Fruit fly (Drosophila melanogaster) whole organism, embryonic: ENCODE data around the gene CG34295.
A peak's percentile ranks its signal among the peaks of the same experiment; 100 is the strongest.

Experiments
- Aef1 ChIP-seq: fragments of 200-800 bp; sonication (Bioruptor generic); IDR thresholded peaks from 3 replicates; pipeline ENCODE4 v1.3.6; 2022; ENCODE audit warnings: missing biosample characterization, missing genetic modification characterization
- Bdp1 ChIP-seq: fragments of 200-800 bp; sonication (Bioruptor generic); optimal IDR thresholded peaks from 3 replicates; lab custom pipeline; 2016; ENCODE audit warnings: missing biosample characterization, missing genetic modification characterization
- CG10431 ChIP-seq: fragments of 200-800 bp; sonication (Bioruptor generic); optimal IDR thresholded peaks from 3 replicates; lab custom pipeline; 2018; ENCODE audit warnings: missing biosample characterization, mild to moderate bottlenecking, missing genetic modification characterization
- CG11247 ChIP-seq: fragments of 200-800 bp; sonication (Bioruptor generic); IDR thresholded peaks from 2 replicates; pipeline ENCODE4 v1.3.6; 2022; ENCODE audit warnings: missing biosample characterization, missing genetic modification characterization
- CG13123 ChIP-seq: fragments of 200-800 bp; sonication (Bioruptor generic); optimal IDR thresholded peaks from 2 replicates; lab custom pipeline; 2016; ENCODE audit warnings: missing biosample characterization, missing genetic modification characterization
- CG15601 ChIP-seq: fragments of 200-800 bp; sonication (Bioruptor generic); optimal IDR thresholded peaks from 3 replicates; lab custom pipeline; 2019; ENCODE audit warnings: missing biosample characterization, mild to moderate bottlenecking, missing genetic modification characterization, moderate library complexity
- CG16815 ChIP-seq: fragments of 200-800 bp; sonication (Bioruptor generic); optimal IDR thresholded peaks from 3 replicates; lab custom pipeline; 2017; ENCODE audit warnings: missing biosample characterization, mild to moderate bottlenecking, missing genetic modification characterization
- CG17568 ChIP-seq: fragments of 200-800 bp; sonication (Bioruptor generic); optimal IDR thresholded peaks from 2 replicates; lab custom pipeline; 2018; ENCODE audit warnings: missing biosample characterization, mild to moderate bottlenecking, missing genetic modification characterization, moderate library complexity
- CG2202 ChIP-seq: fragments of 200-800 bp; sonication (Bioruptor generic); optimal IDR thresholded peaks from 2 replicates; lab custom pipeline; 2018; ENCODE audit warnings: missing biosample characterization, mild to moderate bottlenecking, missing genetic modification characterization
- CG34376 ChIP-seq: fragments of 200-800 bp; sonication (Bioruptor generic); optimal IDR thresholded peaks from 2 replicates; lab custom pipeline; 2018; ENCODE audit warnings: missing biosample characterization, mild to moderate bottlenecking, missing genetic modification characterization
- CG3995 ChIP-seq: fragments of 200-800 bp; sonication (Bioruptor generic); optimal IDR thresholded peaks from 3 replicates; lab custom pipeline; 2016; ENCODE audit warnings: missing biosample characterization, missing genetic modification characterization
- CG4328 ChIP-seq: fragments of 200-800 bp; sonication (Bioruptor generic); optimal IDR thresholded peaks from 3 replicates; lab custom pipeline; 2017; ENCODE audit warnings: missing biosample characterization, missing genetic modification reagents, missing genetic modification characterization
- CG4617 ChIP-seq: fragments of 200-800 bp; sonication (Bioruptor generic); optimal IDR thresholded peaks from 3 replicates; lab custom pipeline; 2016; ENCODE audit warnings: missing biosample characterization, missing genetic modification characterization, borderline replicate concordance
- CG4707 ChIP-seq: fragments of 200-800 bp; sonication (Bioruptor generic); optimal IDR thresholded peaks from 2 replicates; lab custom pipeline; 2018; ENCODE audit warnings: missing biosample characterization, mild to moderate bottlenecking, missing genetic modification characterization, moderate library complexity
- CG6854 ChIP-seq: fragments of 200-800 bp; sonication (Bioruptor generic); optimal IDR thresholded peaks from 3 replicates; lab custom pipeline; 2017; ENCODE audit warnings: missing biosample characterization, mild to moderate bottlenecking, missing genetic modification characterization
- CG7839 ChIP-seq: fragments of 200-800 bp; sonication (Bioruptor generic); optimal IDR thresholded peaks from 3 replicates; lab custom pipeline; 2018; ENCODE audit warnings: missing biosample characterization, mild to moderate bottlenecking, missing genetic modification characterization, moderate library complexity
- CG8290 ChIP-seq, 3 experiments: fragments of 200-800 bp; sonication (Bioruptor generic); optimal IDR thresholded peaks; 2 replicates each; lab custom pipeline; 2016 to 2019; ENCODE audit warnings: missing biosample characterization in 3 of 3, missing genetic modification characterization in 3 of 3, mild to moderate bottlenecking in 2 of 3, moderate library complexity in 1 of 3
- CHES-1-like ChIP-seq: fragments of 200-800 bp; sonication (Bioruptor generic); optimal IDR thresholded peaks from 2 replicates; lab custom pipeline; 2016; ENCODE audit warnings: missing biosample characterization, missing genetic modification characterization
- Dp ChIP-seq: fragments of 200-800 bp; sonication (Bioruptor generic); optimal IDR thresholded peaks from 2 replicates; lab custom pipeline; 2018; ENCODE audit warnings: missing biosample characterization, mild to moderate bottlenecking, missing genetic modification characterization, moderate library complexity
- Drgx ChIP-seq: fragments of 200-800 bp; sonication (Bioruptor generic); IDR thresholded peaks from 2 replicates; pipeline ENCODE4 v1.3.6; 2022; ENCODE audit warnings: missing biosample characterization, missing genetic modification characterization
- ERR ChIP-seq: fragments of 200-800 bp; sonication (Bioruptor generic); optimal IDR thresholded peaks from 2 replicates; lab custom pipeline; 2016; ENCODE audit warnings: missing biosample characterization, missing genetic modification characterization
- Eip74EF ChIP-seq, 2 experiments: fragments of 200-800 bp in 1 of 2; fragments of >200 bp in 1 of 2; sonication (Bioruptor generic) in 1 of 2; optimal IDR thresholded peaks; 2 replicates each; lab custom pipeline; 2017 to 2019; ENCODE audit warnings: missing biosample characterization in 2 of 2, missing genetic modification characterization in 2 of 2, mild to moderate bottlenecking in 1 of 2, moderate library complexity in 1 of 2
- Ets97D ChIP-seq: fragments of 200-800 bp; sonication (Bioruptor generic); optimal IDR thresholded peaks from 3 replicates; lab custom pipeline; 2016; ENCODE audit warnings: missing biosample characterization, missing genetic modification characterization
- Fer1 ChIP-seq: fragments of 200-800 bp; sonication (Bioruptor generic); optimal IDR thresholded peaks from 2 replicates; lab custom pipeline; 2017; ENCODE audit warnings: missing biosample characterization, mild to moderate bottlenecking, missing genetic modification characterization
- HHEX ChIP-seq: fragments of 200-800 bp; sonication (Bioruptor generic); optimal IDR thresholded peaks from 3 replicates; lab custom pipeline; 2017; ENCODE audit warnings: missing biosample characterization, mild to moderate bottlenecking, missing genetic modification characterization, missing genetic modification reagents
- HLH3B ChIP-seq: fragments of 200-800 bp; sonication (Bioruptor generic); IDR thresholded peaks from 2 replicates; pipeline ENCODE4 v1.3.6; 2022; ENCODE audit warnings: missing biosample characterization, missing genetic modification characterization
- HLHmδ ChIP-seq: fragments of 200-800 bp; sonication (Bioruptor generic); optimal IDR thresholded peaks from 2 replicates; lab custom pipeline; 2018; ENCODE audit warnings: missing biosample characterization, mild to moderate bottlenecking, missing genetic modification characterization, moderate library complexity
- HmgD ChIP-seq: fragments of 200-800 bp; sonication (Bioruptor generic); optimal IDR thresholded peaks from 3 replicates; lab custom pipeline; 2016; ENCODE audit warnings: missing biosample characterization, missing genetic modification characterization
- NC2α ChIP-seq: fragments of 200-800 bp; sonication (Bioruptor generic); optimal IDR thresholded peaks from 2 replicates; lab custom pipeline; 2016; ENCODE audit warnings: missing biosample characterization, missing genetic modification characterization
- NFAT ChIP-seq: fragments of 200-800 bp; sonication (Bioruptor generic); IDR thresholded peaks from 2 replicates; pipeline ENCODE4 v1.3.6; 2022; ENCODE audit warnings: missing biosample characterization, missing genetic modification characterization
- Sox102F ChIP-seq: fragments of 200-800 bp; sonication (Bioruptor generic); optimal IDR thresholded peaks from 2 replicates; lab custom pipeline; 2018; ENCODE audit warnings: missing biosample characterization, mild to moderate bottlenecking, missing genetic modification characterization, moderate library complexity
- abd-A ChIP-seq: fragments of 200-800 bp; sonication (Bioruptor generic); optimal IDR thresholded peaks from 3 replicates; lab custom pipeline; 2019; ENCODE audit warnings: missing biosample characterization, mild to moderate bottlenecking, missing genetic modification characterization, moderate library complexity
- cato ChIP-seq: fragments of 200-800 bp; sonication (Bioruptor generic); optimal IDR thresholded peaks from 2 replicates; lab custom pipeline; 2016; ENCODE audit warnings: missing biosample characterization, missing genetic modification characterization, borderline replicate concordance
- cg ChIP-seq: fragments of 200-800 bp; sonication (Bioruptor generic); optimal IDR thresholded peaks from 3 replicates; lab custom pipeline; 2019; ENCODE audit warnings: missing biosample characterization, mild to moderate bottlenecking, missing genetic modification characterization, moderate library complexity
- cwo ChIP-seq: fragments of 200-800 bp; sonication (Bioruptor generic); optimal IDR thresholded peaks from 3 replicates; lab custom pipeline; 2017; ENCODE audit warnings: missing biosample characterization, missing genetic modification characterization, mild to moderate bottlenecking, moderate library complexity, missing genetic modification reagents
- da ChIP-seq: fragments of 200-800 bp; sonication (Bioruptor generic); optimal IDR thresholded peaks from 2 replicates; lab custom pipeline; 2016; ENCODE audit warnings: missing biosample characterization, missing genetic modification characterization
- dm ChIP-seq: fragments of 200-800 bp; sonication (Bioruptor generic); optimal IDR thresholded peaks from 3 replicates; lab custom pipeline; 2016; ENCODE audit warnings: missing biosample characterization, missing genetic modification characterization
- dysf ChIP-seq: fragments of 200-800 bp; sonication (Bioruptor generic); IDR thresholded peaks from 3 replicates; pipeline ENCODE4 v1.3.6; 2022; ENCODE audit warnings: missing biosample characterization, missing genetic modification characterization
- esg ChIP-seq: fragments of 200-800 bp; sonication (Bioruptor generic); conservative IDR thresholded peaks from 2 replicates; pipeline ENCODE4 v1.3.6; 2022; ENCODE audit warnings: missing biosample characterization, missing genetic modification characterization
- ewg ChIP-seq: fragments of 200-800 bp; sonication (Bioruptor generic); optimal IDR thresholded peaks from 3 replicates; lab custom pipeline; 2017; ENCODE audit warnings: mild to moderate bottlenecking, missing biosample characterization, missing genetic modification reagents, missing genetic modification characterization
- gcm ChIP-seq: fragments of 200-800 bp; sonication (Bioruptor generic); optimal IDR thresholded peaks from 2 replicates; lab custom pipeline; 2019; ENCODE audit warnings: missing biosample characterization, mild to moderate bottlenecking, missing genetic modification characterization, moderate library complexity
- kay ChIP-seq: fragments of 200-800 bp; sonication (Bioruptor generic); optimal IDR thresholded peaks from 2 replicates; lab custom pipeline; 2016; ENCODE audit warnings: missing biosample characterization, missing genetic modification characterization
- lab ChIP-seq: fragments of 200-800 bp; sonication (Bioruptor generic); optimal IDR thresholded peaks from 3 replicates; lab custom pipeline; 2017; ENCODE audit warnings: missing biosample characterization, missing genetic modification characterization, mild to moderate bottlenecking, moderate library complexity, missing genetic modification reagents
- lmd ChIP-seq: fragments of 200-800 bp; sonication (Bioruptor generic); IDR thresholded peaks from 2 replicates; pipeline ENCODE4 v1.3.6; 2022; ENCODE audit warnings: missing biosample characterization, missing genetic modification characterization
- sd ChIP-seq: fragments of 200-800 bp; sonication (Bioruptor generic); optimal IDR thresholded peaks from 3 replicates; lab custom pipeline; 2018; ENCODE audit warnings: missing biosample characterization, mild to moderate bottlenecking, missing genetic modification characterization, moderate library complexity
- ssp ChIP-seq: fragments of 200-800 bp; sonication (Bioruptor generic); IDR thresholded peaks from 2 replicates; pipeline ENCODE4 v1.3.6; 2022; ENCODE audit warnings: missing biosample characterization, missing genetic modification characterization
- stc ChIP-seq: fragments of 200-800 bp; sonication (Bioruptor generic); IDR thresholded peaks from 2 replicates; pipeline ENCODE4 v1.3.6; 2022; ENCODE audit warnings: missing biosample characterization, missing genetic modification characterization
- sug ChIP-seq: fragments of 200-800 bp; optimal IDR thresholded peaks from 2 replicates; lab custom pipeline; 2019; ENCODE audit warnings: missing biosample characterization, mild to moderate bottlenecking, missing genetic modification characterization, moderate library complexity
- zen2 ChIP-seq: fragments of 200-800 bp; sonication (Bioruptor generic); IDR thresholded peaks from 3 replicates; pipeline ENCODE4 v1.3.6; 2022; ENCODE audit warnings: missing biosample characterization, missing genetic modification characterization; ENCODE audit not compliant: partially characterized antibody
- zfh1 ChIP-seq: fragments of 200-800 bp; sonication (Bioruptor generic); IDR thresholded peaks from 3 replicates; pipeline ENCODE4 v1.3.6; 2022; ENCODE audit warnings: missing biosample characterization, missing genetic modification characterization

CG34295 gene

dm6 chr3R:28830746-28831145 is 41.3 kb downstream of the CG34295 start (continued):
- TF ChIP-seq Eip74EF (GFP tag; optimal IDR thresholded peaks at IDR 0.05; lab: Kevin White, UChicago) (no peak), HLHmδ (GFP tag; lab: Kevin White, UChicago) (no peak), stc (GFP tag; lab: Robert Waterston, UW) (no peak), Ets97D (GFP tag; lab: Kevin White, UChicago) (no peak), CG11247 (no peak), Dp (GFP tag; lab: Kevin White, UChicago) (no peak), sd (tag; lab: Kevin White, UChicago) (no peak), abd-A (tag; lab: Kevin White, UChicago) (no peak), cwo (no peak), gcm (GFP tag; lab: Kevin White, UChicago) (no peak), ERR (GFP tag; lab: Kevin White, UChicago) (no peak), CG4617 (GFP tag; lab: Kevin White, UChicago) (no peak), dm (GFP tag; lab: Kevin White, UChicago) (no peak), da (GFP tag; lab: Kevin White, UChicago) (no peak), Sox102F (GFP tag; lab: Kevin White, UChicago) (peak; percentile 43), lmd (GFP tag; lab: Robert Waterston, UW) (no peak), Aef1 (GFP tag; lab: Robert Waterston, UW) (no peak), sug (tag; lab: Kevin White, UChicago) (no peak), CG4707 (GFP tag; lab: Kevin White, UChicago) (no peak), CG6854 (GFP tag; lab: Kevin White, UChicago) (no peak), CG16815 (GFP tag; lab: Kevin White, UChicago) (no peak), CG17568 (GFP tag; lab: Kevin White, UChicago) (no peak), CG34376 (no peak), NC2α (GFP tag; lab: Kevin White, UChicago) (no peak), Drgx (GFP tag; lab: Robert Waterston, UW) (no peak), CHES-1-like (GFP tag; lab: Kevin White, UChicago) (no peak), esg (no peak), CG10431 (GFP tag; lab: Kevin White, UChicago) (no peak)

- no peak for TF ChIP-seq ewg
- TF ChIP-seq HmgD (GFP tag; lab: Kevin White, UChicago): peak; percentile 21
- no peak for TF ChIP-seq CG7839
- TF ChIP-seq Fer1 (GFP tag; lab: Kevin White, UChicago): peak; percentile 28
- TF ChIP-seq CG3995 (GFP tag; lab: Kevin White, UChicago): no peak
- no peak for TF ChIP-seq Bdp1 (GFP tag; lab: Kevin White, UChicago)
- TF ChIP-seq CG8290 (GFP tag; optimal IDR thresholded peaks at IDR 0.05; lab: Kevin White, UChicago): no peak
- peak in 1 of 2 experiments; percentile 49 for TF ChIP-seq CG8290 (tag; optimal IDR thresholded peaks at IDR 0.05; lab: Kevin White, UChicago)
- TF ChIP-seq zfh1 (GFP tag; lab: Robert Waterston, UW): peak; percentile 43; the same call in 1 of the 3 replicates
- peak; percentile 71 for TF ChIP-seq kay (GFP tag; lab: Kevin White, UChicago)
- no peak for TF ChIP-seq ssp
- no peak for TF ChIP-seq NFAT (GFP tag; lab: Robert Waterston, UW)
- 0 out of 2 replicates have a peak, but pooled peaks have one; percentile 18 for TF ChIP-seq HLH3B
- peak; percentile 1 for TF ChIP-seq HHEX
- TF ChIP-seq CG4328 (GFP tag; lab: Kevin White, UChicago): no peak
- TF ChIP-seq lab (GFP tag; lab: Kevin White, UChicago): peak; percentile 54
- no peak for TF ChIP-seq CG15601
- no peak for TF ChIP-seq CG2202 (tag; lab: Kevin White, UChicago)
- 0 out of 3 replicates have a peak, but pooled peaks have one; percentile 23 for TF ChIP-seq zen2 (GFP tag; lab: Robert Waterston, UW)
- no peak for TF ChIP-seq CG13123 (GFP tag; lab: Kevin White, UChicago)
- peak; percentile 19 for TF ChIP-seq cg (GFP tag; lab: Kevin White, UChicago)
- TF ChIP-seq CG4617 (GFP tag; lab: Kevin White, UChicago): no peak
- peak; percentile 43; the same call in 1 of the 3 replicates for TF ChIP-seq dysf (GFP tag; lab: Robert Waterston, UW)
- no peak for TF ChIP-seq cato (GFP tag; lab: Kevin White, UChicago)
Measured at dm6 chr3R:28831172-28831571, 41.8 kb downstream of the CG34295 start.
